Worm (Caenorhabditis elegans): ENCODE measurements around the gene ugt-36.

Gene ugt-36

DNA sequence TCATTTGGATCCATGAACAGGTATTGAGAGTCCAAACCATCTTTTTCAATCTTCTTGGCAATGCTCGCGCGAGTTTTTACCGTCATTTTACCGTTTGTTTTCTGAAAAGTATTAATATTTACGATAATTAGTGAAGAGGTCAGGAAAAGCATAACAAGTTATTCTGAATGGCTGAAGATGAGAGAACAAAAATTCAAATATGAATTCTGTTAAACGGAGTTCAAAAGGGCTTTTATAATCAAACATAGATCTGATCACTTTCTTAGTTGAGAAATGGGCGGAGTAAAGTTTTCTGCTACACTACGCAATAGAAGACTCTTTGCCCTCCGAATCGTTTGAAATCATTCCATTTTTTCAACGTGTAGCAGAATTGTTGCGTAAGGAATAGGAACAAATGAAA is 13.8 kb upstream of the ugt-36 start, which contains the start of gene fat-7:
TSS of gene fat-7 (minus strand) at position 101 of the 400 bp plus-strand sequence.
- no peak for TF ChIP-seq unc-62 (GFP tag; optimal IDR thresholded peaks at IDR 0.05)

DNA sequence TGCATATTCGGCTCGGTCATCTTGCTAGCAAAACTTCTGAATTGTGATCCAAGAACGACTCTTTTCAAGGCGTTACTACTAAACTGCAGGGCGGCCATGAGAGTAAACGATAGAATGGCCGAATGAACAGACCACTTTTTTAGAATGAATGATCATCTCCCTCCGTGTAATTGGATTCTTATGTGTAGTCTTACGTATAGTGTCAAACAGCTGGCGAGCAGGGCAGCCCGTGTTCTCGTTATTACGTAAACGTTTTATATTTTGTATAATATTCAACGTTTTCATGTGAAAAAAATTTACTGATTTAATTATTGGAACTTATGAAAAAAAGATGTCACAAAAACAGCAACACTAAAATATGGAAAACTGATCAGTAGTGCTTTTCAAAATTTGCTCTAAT is 10.7 kb upstream of the ugt-36 start, which contains the start of gene F10D2.10:
TSS of gene F10D2.10 (minus strand) at position 101 of the 400 bp plus-strand sequence.
- no peak for TF ChIP-seq unc-62 (GFP tag; optimal IDR thresholded peaks at IDR 0.05)

DNA sequence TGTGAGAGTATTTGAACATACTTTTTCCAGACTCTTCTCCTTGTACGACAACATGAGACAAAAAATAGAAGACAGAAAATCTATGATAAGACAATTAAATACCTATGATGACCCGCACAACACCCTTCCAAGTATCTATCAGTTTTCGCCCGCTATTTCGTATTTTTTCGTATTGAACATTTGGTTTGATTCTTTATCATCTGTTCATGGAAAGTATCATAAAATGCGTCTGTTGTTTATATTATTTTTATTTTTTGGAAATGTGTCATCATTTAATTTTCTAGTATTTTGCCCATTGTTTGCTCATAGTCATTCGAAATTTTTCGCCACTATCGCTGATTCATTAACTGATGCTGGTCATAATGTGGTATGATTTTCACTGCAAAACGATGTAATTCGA is 9.7 kb upstream of the ugt-36 start, which contains the start of gene ugt-39:
TSS of gene ugt-39 (plus strand) at position 54 of the 400 bp plus-strand sequence.
- TF ChIP-seq unc-62 (GFP tag; optimal IDR thresholded peaks at IDR 0.05): no peak

- no peak for TF ChIP-seq unc-62 (GFP tag; optimal IDR thresholded peaks at IDR 0.05)
Measured at ce11 chrV:7159391-7159790, 7.4 kb upstream of the ugt-36 start, which contains the start of gene str-204. TSS of gene str-204 (plus strand) at chrV:7159691.

- no peak for TF ChIP-seq unc-62 (GFP tag; optimal IDR thresholded peaks at IDR 0.05)
Measured at ce11 chrV:7163477-7164114, 3.2 kb upstream of the ugt-36 start, which contains the start of gene ugt-41. TSS of gene ugt-41 (minus strand) at chrV:7163595.

ce11 chrV:7164210-7164609 is 2.6 kb upstream of the ugt-36 start, which contains the start of gene srh-83:
TSS of gene srh-83 (plus strand) at chrV:7164510.
- no peak for TF ChIP-seq unc-62 (GFP tag; optimal IDR thresholded peaks at IDR 0.05)

DNA sequence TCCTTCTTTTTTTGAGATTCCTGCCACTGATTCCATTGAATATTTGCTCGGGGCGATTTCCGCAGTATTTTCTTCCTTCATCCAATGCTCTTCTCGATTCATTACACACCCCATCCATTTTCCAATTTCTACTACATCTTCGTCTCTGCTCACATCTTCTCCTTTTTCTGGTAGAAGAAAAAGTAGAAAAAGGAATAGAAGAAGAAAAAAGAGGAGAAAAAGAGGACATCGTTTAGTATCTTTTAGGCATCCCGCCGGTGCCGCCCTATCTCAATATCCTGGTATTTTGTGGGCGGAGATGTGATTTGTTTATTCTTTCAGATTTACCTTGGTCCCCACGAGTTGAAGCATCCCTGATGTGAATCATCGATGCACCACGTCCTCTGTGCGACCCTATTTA is 8.4 kb downstream of the ugt-36 start, which contains the start of gene lgc-39:
TSS of gene lgc-39 (plus strand) at position 301 of the 400 bp plus-strand sequence.
- TF ChIP-seq unc-62 (GFP tag; optimal IDR thresholded peaks at IDR 0.05): no peak

DNA sequence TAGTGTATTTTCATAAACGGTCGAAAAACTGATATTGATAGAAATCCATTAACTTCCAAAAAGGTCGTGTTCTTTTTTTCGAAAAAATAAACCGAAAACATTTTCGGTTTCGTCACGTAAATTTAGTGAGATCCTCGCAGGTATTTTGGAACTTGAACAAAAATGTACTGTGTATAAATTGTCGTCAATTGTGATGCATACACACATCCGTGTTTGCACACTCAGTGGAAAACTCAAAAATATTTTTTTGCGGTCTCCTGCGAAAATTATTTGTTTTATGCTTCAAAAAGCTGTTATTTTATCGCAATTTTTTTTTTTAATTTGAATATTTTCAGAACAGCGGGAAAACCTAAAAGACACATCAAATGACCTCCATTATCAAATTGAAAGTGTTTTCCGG is 12.0 kb downstream of the ugt-36 start, which contains the start of gene cpsf-2:
TSS of gene cpsf-2 (plus strand) at position 330 of the 400 bp plus-strand sequence.
- no peak for TF ChIP-seq unc-62 (GFP tag; optimal IDR thresholded peaks at IDR 0.05)

ce11 chrV:7184549-7184948 is 17.7 kb downstream of the ugt-36 start, which contains the start of gene pitr-5:
TSS of gene pitr-5 (plus strand) at chrV:7184849.
- no peak for TF ChIP-seq unc-62 (GFP tag; optimal IDR thresholded peaks at IDR 0.05)

ce11 chrV:7186599-7186998 is 19.8 kb downstream of the ugt-36 start:
- no peak for TF ChIP-seq unc-62 (GFP tag; optimal IDR thresholded peaks at IDR 0.05)

- no peak for TF ChIP-seq unc-62 (GFP tag; optimal IDR thresholded peaks at IDR 0.05)
Measured at ce11 chrV:7187295-7187694, 20.5 kb downstream of the ugt-36 start.

ce11 chrV:7193562-7193961 is 26.8 kb downstream of the ugt-36 start, which contains the start of gene F09G2.8:
TSS of gene F09G2.8 (minus strand) at chrV:7193662.
- no peak for TF ChIP-seq unc-62 (GFP tag; optimal IDR thresholded peaks at IDR 0.05)

DNA sequence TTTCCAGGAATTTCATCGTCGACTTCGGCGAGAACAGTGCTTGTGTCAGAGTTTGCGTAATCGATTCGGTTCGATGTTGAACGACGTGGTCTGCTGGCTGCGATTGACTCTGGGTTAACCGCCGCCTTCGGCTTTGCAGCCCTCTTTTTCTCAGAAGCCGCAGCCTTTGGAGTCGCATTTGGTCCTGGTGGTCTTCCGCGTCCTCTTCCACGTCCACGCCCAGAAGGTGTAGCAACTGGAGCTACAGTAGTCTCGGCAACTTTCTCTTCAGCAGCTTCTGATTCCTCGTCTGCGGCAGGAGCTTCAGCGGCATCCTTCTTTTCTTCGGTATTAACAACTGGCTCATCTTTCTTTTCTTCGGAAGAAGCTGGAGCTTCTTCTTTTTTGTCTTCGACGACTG is 28.0 kb downstream of the ugt-36 start:
- TF ChIP-seq unc-62 (GFP tag; optimal IDR thresholded peaks at IDR 0.05): no peak

- TF ChIP-seq unc-62 (GFP tag; optimal IDR thresholded peaks at IDR 0.05): no peak
Measured at ce11 chrV:7196037-7196436, 29.2 kb downstream of the ugt-36 start, which contains the start of gene attf-2. TSS of gene attf-2 (minus strand) at chrV:7196137.

DNA sequence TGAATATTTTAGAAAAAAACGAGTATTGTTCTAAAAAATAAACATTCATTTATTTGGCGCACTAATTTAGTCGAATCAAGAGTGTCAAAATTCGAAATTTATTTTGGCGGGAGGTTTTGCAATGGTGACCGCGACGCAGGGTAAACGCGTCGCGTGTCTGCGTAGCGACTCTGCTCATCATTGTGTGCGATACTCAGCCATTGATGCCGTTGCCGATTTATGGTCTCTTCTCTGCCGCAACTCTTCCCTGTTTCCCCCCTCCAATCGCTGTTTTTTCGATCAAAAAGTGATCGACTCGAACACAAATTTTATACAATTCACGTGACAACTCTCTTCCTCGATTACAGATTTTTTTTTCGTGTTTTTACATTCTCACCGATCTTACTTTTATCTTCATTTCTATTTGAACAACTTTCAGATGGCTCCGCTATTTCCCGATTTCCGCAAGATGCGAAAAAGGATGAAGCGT is 29.7 kb downstream of the ugt-36 start, which contains the start of gene F09G2.2:
TSS of gene F09G2.2 (plus strand) at position 419 of the 469 bp plus-strand sequence.
- TF ChIP-seq unc-62 (GFP tag; optimal IDR thresholded peaks at IDR 0.05): no peak

ce11 chrV:7197036-7197435 is 30.2 kb downstream of the ugt-36 start:
- TF ChIP-seq unc-62 (GFP tag; optimal IDR thresholded peaks at IDR 0.05): no peak

DNA sequence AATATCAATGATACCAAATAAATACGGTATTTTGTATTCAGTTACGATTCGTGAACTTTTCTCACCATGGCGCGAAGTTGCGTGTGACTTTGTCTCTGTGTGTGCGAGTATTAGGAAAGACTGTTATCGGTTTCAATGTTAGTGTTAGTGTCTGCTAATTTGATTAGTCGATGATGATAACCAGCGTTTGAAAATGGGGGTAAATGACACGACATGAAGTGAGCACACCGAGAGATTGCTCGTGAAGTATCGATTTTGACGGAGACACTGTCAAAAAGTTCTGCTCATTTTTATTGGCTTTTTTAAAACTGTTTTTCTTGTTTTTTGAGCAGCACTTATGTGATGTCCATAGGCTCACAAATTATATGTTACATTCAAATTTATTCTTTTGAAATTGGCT is 31.6 kb downstream of the ugt-36 start:
- TF ChIP-seq unc-62 (GFP tag; optimal IDR thresholded peaks at IDR 0.05): no peak
